Worm (Caenorhabditis elegans) whole organism, L4/young adult: ENCODE results near the gene pam-1.
"Not testable (repeated sequence)": the region's sequence is repeated elsewhere in the genome, so short reads cannot be mapped to it uniquely, and the experiment has no call there.

Experiments used
- W03F9.2 ChIP-seq: fragments of 150-350 bp; optimal IDR thresholded peaks from 2 replicates; lab custom pipeline; 2014; ENCODE audit warnings: missing biosample characterization, missing genetic modification characterization
- dao-5 ChIP-seq: sonication (generic microtip); optimal IDR thresholded peaks from 2 replicates; lab custom pipeline; 2016; ENCODE audit warnings: missing genotype, missing genetic modification characterization, moderate library complexity, missing compliant biosample characterization
- him-1 ChIP-seq: sonication (generic microtip); optimal IDR thresholded peaks from 2 replicates; lab custom pipeline; 2016; ENCODE audit warnings: missing genotype, missing genetic modification reagents, missing genetic modification characterization, missing compliant biosample characterization

pam-1 gene

DNA sequence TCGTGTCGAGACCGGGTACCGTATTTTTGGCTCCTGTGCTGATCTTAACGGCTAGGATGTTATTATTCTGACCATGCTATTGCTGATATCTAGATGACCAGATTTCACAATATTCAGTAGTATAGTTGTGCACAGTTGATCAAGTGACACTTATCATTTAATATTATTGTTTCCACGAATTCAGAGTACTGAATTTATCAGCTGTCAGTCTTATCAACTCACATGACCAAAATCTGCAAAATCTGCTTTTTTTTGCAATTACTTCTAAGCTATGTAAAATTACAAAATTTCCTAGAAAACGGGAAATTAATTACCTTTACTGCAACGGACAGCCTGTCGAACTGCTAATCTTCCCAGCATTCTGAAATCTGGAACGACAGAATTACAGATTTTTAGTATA, at the start of gene pam-1:
TSS of gene pam-1 (minus strand) at position 368 of the 400 bp plus-strand sequence.
- TF ChIP-seq him-1 (tag; lab: Kevin White, UChicago) (no peak), W03F9.2 (no peak), dao-5 (tag; lab: Kevin White, UChicago) (no peak)

DNA sequence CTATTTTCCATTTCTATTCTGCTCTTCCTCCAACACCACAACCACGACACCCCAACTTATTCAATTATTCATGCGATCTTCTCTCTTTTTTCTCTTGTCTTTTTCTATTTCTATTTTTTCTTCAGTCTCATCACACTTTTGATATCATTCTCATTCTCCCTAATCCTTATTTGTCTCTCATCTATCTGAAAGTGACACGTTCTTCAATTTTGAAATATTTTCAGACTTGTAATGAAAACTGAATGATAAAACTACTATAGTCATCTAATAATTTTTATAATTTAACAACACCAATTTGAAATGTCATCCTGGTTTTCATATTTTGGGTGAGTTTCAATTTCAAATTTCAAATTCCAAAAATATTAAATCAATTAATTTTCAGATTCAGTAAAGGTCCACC, 38.0 kb upstream of the pam-1 start, which contains the start of gene cla-1:
TSS of gene cla-1 (plus strand) at position 301 of the 400 bp plus-strand sequence.
- no peak for TF ChIP-seq dao-5 (tag; lab: Kevin White, UChicago)
- no peak for TF ChIP-seq him-1 (tag; lab: Kevin White, UChicago)
- no peak for TF ChIP-seq W03F9.2

DNA sequence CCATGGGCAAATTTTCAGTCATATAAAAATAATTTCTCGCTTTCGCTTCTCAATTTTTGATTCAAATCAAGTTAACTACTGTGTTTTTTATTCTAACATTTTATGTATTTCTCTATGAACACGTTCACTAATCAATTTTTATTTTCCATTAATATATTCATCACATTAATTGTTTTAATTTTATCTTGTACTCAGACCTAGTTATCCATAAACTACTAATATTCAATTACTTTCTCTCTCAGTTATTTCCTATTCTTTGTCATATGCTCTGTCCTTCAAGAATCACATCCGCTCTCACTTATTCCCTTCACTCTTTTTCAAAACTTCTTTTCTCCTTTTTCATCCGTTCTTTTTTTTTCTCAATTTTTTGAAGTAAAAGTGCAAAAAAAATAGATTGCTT, 36.4 kb upstream of the pam-1 start:
- TF ChIP-seq him-1 (tag; lab: Kevin White, UChicago) (no peak), dao-5 (tag; lab: Kevin White, UChicago) (no peak), W03F9.2 (no peak)

- peak; percentile 14 for TF ChIP-seq him-1 (tag; lab: Kevin White, UChicago)
- no peak for TF ChIP-seq W03F9.2
- no peak for TF ChIP-seq dao-5 (tag; lab: Kevin White, UChicago)
These were observed 34.8 kb upstream of the pam-1 start for ce11 chrIV:7585273-7585882.

- TF ChIP-seq W03F9.2, result peak; percentile 95
- no peak for TF ChIP-seq him-1 (tag; lab: Kevin White, UChicago)
These were observed 29.5 kb upstream of the pam-1 start, which contains the start of the genes cec-5 and nol-10 for ce11 chrIV:7580062-7580614. Gene cec-5, minus strand, starts transcription at chrIV:7580112. Gene nol-10, plus strand, starts transcription at chrIV:7580597.

- TF ChIP-seq dao-5 (tag; lab: Kevin White, UChicago), result no peak
- TF ChIP-seq W03F9.2, result no peak
- no peak for TF ChIP-seq him-1 (tag; lab: Kevin White, UChicago)
These were observed 27.7 kb upstream of the pam-1 start, which contains the start of gene F32E10.5 for ce11 chrIV:7578281-7578680. Gene F32E10.5, minus strand, starts transcription at chrIV:7578381.

DNA sequence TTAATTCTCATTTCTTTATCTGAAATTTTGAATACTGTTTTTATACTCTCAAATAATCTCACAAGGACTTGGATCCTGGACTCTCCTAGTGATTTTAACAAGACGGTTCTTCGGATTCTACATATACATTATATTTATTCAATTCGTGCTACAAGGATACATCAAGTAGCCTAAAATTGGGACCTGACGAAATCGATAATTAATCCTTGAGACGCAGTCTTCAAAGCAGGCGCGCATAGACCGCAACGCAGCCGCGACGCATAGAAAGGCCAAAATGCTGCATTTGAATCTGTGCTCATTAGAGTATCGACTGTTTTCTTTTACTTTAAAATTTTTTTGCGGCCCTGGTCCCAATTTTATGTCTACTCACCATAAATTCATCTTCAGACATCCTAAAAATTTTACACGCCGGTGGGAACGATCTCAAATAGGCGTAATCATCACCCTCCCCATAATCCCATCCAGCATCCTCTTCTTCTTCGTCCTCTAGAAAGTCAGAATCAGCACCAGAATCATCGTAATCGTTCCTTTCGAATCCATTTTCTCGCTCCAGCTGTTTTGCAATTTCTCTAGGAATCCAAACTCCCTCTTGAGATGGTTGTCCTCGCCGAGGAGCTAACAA, 24.6 kb upstream of the pam-1 start, which contains the start of gene cec-4:
TSS of gene cec-4 (plus strand) at position 572 of the 622 bp plus-strand sequence.
- no peak for TF ChIP-seq W03F9.2
- no peak for TF ChIP-seq him-1 (tag; lab: Kevin White, UChicago)
- TF ChIP-seq dao-5 (tag; lab: Kevin White, UChicago), result no peak

DNA sequence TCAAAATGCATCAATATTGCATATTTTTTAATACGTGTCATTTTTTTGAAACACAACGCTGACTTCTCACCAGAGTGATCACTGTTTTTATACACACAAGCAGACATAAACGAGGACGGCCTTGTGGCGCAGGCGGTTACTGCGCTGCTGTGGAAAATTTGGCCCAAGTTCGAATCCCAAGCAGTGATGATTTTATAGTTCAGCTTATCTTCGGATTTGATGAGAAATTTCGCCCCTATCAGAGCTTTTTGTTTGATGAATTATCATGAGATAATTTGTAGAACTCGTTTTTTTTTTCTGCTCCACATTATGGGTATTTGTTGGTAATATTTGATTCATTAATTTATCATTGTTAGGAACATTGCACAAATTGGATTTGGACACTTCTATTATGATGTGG, 23.3 kb upstream of the pam-1 start:
- TF ChIP-seq him-1 (tag; lab: Kevin White, UChicago) (peak; percentile 90), dao-5 (tag; lab: Kevin White, UChicago) (peak; percentile 90), W03F9.2 (peak; percentile 76)

- no peak for TF ChIP-seq W03F9.2
- TF ChIP-seq him-1 (tag; lab: Kevin White, UChicago), result no peak
- TF ChIP-seq dao-5 (tag; lab: Kevin White, UChicago), result no peak
These were observed 18.0 kb upstream of the pam-1 start, which contains the start of gene clec-180 for ce11 chrIV:7568593-7568992. Gene clec-180, plus strand, starts transcription at chrIV:7568893.

ce11 chrIV:7567557-7568010, 17.0 kb upstream of the pam-1 start, which contains the start of gene F32E10.8:
Gene F32E10.8, plus strand, starts transcription at chrIV:7567607.
- TF ChIP-seq W03F9.2, result no peak

- TF ChIP-seq W03F9.2; dao-5 (tag; lab: Kevin White, UChicago); him-1 (tag; lab: Kevin White, UChicago): not testable (repeated sequence)
These were observed 13.2 kb upstream of the pam-1 start, which contains the start of gene F32E10.9 for ce11 chrIV:7563850-7564249. Gene F32E10.9, minus strand, starts transcription at chrIV:7563950.

ce11 chrIV:7561614-7562142, 11.1 kb upstream of the pam-1 start, which contains the start of gene ima-3:
Gene ima-3, minus strand, starts transcription at chrIV:7561664.
- TF ChIP-seq dao-5 (tag; lab: Kevin White, UChicago) (no peak), him-1 (tag; lab: Kevin White, UChicago) (no peak), W03F9.2 (peak; percentile 27)

DNA sequence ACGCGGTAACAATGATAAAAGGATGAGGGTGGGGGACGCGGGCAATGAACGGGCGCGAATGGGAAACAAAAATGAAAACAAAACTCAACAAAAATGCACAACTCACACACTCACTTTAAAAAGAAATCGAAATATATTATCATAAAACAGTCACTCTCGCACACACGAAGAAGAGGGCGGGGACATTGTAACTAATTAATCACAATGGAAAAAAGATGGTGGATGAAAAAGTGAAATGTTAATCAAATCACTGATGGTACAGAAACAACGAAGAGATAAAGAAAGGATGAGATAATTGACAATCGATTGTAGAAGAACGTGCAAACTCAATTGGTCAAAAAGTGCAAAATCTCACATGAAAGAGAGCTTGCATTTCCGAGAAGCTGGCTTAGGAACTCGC, 8.6 kb upstream of the pam-1 start:
- no peak for TF ChIP-seq him-1 (tag; lab: Kevin White, UChicago)
- no peak for TF ChIP-seq dao-5 (tag; lab: Kevin White, UChicago)
- TF ChIP-seq W03F9.2, result no peak

DNA sequence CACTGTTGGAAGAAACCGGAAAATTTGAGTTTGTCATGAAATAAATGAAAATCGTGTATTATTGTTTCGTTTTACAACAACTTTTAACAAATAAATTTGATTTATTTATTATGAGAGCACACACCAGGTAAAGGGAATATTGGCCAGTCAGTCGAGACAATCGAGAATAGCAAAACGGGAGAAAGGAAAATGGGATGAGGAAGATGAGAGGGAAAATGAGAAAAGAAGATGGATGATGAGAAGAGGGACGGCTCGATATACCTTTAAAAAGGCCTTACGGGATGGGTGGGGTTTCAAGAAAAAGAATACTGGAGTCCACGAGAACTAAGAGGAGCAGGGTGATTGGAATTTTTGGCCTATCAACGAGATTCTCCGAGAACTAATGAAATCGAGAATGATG, 8.0 kb upstream of the pam-1 start:
- TF ChIP-seq dao-5 (tag; lab: Kevin White, UChicago), result no peak
- TF ChIP-seq him-1 (tag; lab: Kevin White, UChicago), result no peak
- TF ChIP-seq W03F9.2, result no peak
